Fruit fly (Drosophila melanogaster): ENCODE data around the gene CG14621.

dm6 chrX:22443518-22443917, 509 bp upstream of the CG14621 start:
- TF ChIP-seq zfh1 (GFP tag; IDR thresholded peaks at IDR 0.05) = no peak
- TF ChIP-seq sima (GFP tag; optimal IDR thresholded peaks at IDR 0.05) = no peak
- TF ChIP-seq p53 (GFP tag; optimal IDR thresholded peaks at IDR 0.05) = no peak
- no peak for TF ChIP-seq knrl (GFP tag; IDR thresholded peaks at IDR 0.05; ENCODE audit: partially characterized antibody)
- no peak for TF ChIP-seq HmgZ (tag; optimal IDR thresholded peaks at IDR 0.05)
- TF ChIP-seq stwl (tag; optimal IDR thresholded peaks at IDR 0.05) = peak; percentile 26
- no peak for TF ChIP-seq CG10462 (GFP tag; optimal IDR thresholded peaks at IDR 0.05)
- no peak for TF ChIP-seq gsb (GFP tag; IDR thresholded peaks at IDR 0.05)
